Worm (Caenorhabditis elegans) whole organism, mixed stage, embryonic: Measurements from ENCODE around the gene smu-2.
"Not testable (repeated sequence)": the region's sequence is repeated elsewhere in the genome, so short reads cannot be mapped to it uniquely, and the experiment has no call there.

Experiments used
- M03D4.4 ChIP-seq: sonication (generic microtip); optimal IDR thresholded peaks from 2 replicates; lab custom pipeline; 2017; ENCODE audit warnings: mild to moderate bottlenecking, missing genetic modification characterization, missing compliant biosample characterization
- bed-3 ChIP-seq: fragments of 200-800 bp; sonication (Bioruptor generic); optimal IDR thresholded peaks from 3 replicates; lab custom pipeline; 2018; ENCODE audit warnings: mild to moderate bottlenecking, missing genetic modification characterization, moderate library complexity, missing compliant biosample characterization
- blmp-1 ChIP-seq: fragments of 150-350 bp; optimal IDR thresholded peaks from 2 replicates; lab custom pipeline; 2014; ENCODE audit warnings: missing biosample characterization, missing genetic modification characterization
- ceh-43 ChIP-seq: fragments of 200-800 bp; sonication (Bioruptor generic); optimal IDR thresholded peaks from 2 replicates; lab custom pipeline; 2018; ENCODE audit warnings: mild to moderate bottlenecking, missing genetic modification characterization, moderate library complexity, missing compliant biosample characterization
- ces-1 ChIP-seq: fragments of 150-350 bp; optimal IDR thresholded peaks from 2 replicates; lab custom pipeline; 2014; ENCODE audit warnings: missing biosample characterization, missing genetic modification reagents, missing genetic modification characterization
- cnd-1 ChIP-seq: fragments of 200-800 bp; sonication (Bioruptor generic); optimal IDR thresholded peaks from 2 replicates; lab custom pipeline; 2018; ENCODE audit warnings: mild to moderate bottlenecking, missing genetic modification characterization, missing compliant biosample characterization
- drap-1 ChIP-seq: fragments of 200-800 bp; sonication (Bioruptor generic); optimal IDR thresholded peaks from 3 replicates; lab custom pipeline; 2018; ENCODE audit warnings: mild to moderate bottlenecking, missing genetic modification characterization, missing compliant biosample characterization
- elt-1 ChIP-seq: sonication (generic microtip); optimal IDR thresholded peaks from 2 replicates; lab custom pipeline; 2017; ENCODE audit warnings: missing genetic modification characterization, mild to moderate bottlenecking, missing compliant biosample characterization, antibody characterized with exemption, moderate library complexity, borderline replicate concordance; ENCODE audit not compliant: insufficient read depth
- elt-3 ChIP-seq: fragments of 150-350 bp; optimal IDR thresholded peaks from 2 replicates; lab custom pipeline; 2014; ENCODE audit warnings: missing biosample characterization, missing genetic modification characterization
- flh-1 ChIP-seq: fragments of 200-800 bp; sonication (Bioruptor generic); optimal IDR thresholded peaks from 2 replicates; lab custom pipeline; 2018; ENCODE audit warnings: mild to moderate bottlenecking, missing genetic modification characterization, moderate library complexity, missing compliant biosample characterization
- ham-2 ChIP-seq: fragments of 200-800 bp; sonication (Bioruptor generic); optimal IDR thresholded peaks from 2 replicates; lab custom pipeline; 2018; ENCODE audit warnings: mild to moderate bottlenecking, missing genetic modification characterization, missing compliant biosample characterization
- lin-13 ChIP-seq: fragments of 150-350 bp; optimal IDR thresholded peaks from 2 replicates; lab custom pipeline; 2014; ENCODE audit warnings: missing biosample characterization, missing genetic modification characterization
- lin-32 ChIP-seq: fragments of 200-800 bp; sonication (Bioruptor generic); optimal IDR thresholded peaks from 2 replicates; lab custom pipeline; 2018; ENCODE audit warnings: mild to moderate bottlenecking, missing genetic modification characterization, missing compliant biosample characterization
- lsy-2 ChIP-seq: fragments of 150-350 bp; optimal IDR thresholded peaks from 2 replicates; lab custom pipeline; 2014; ENCODE audit warnings: missing biosample characterization, missing genetic modification characterization
- mab-5 ChIP-seq: fragments of 150-350 bp; optimal IDR thresholded peaks from 2 replicates; lab custom pipeline; 2014; ENCODE audit warnings: missing biosample characterization, missing genetic modification characterization
- mep-1 ChIP-seq: fragments of 150-350 bp; optimal IDR thresholded peaks from 2 replicates; lab custom pipeline; 2017; ENCODE audit warnings: missing biosample characterization, missing genetic modification reagents, missing genetic modification characterization, inconsistent platforms
- mls-2 ChIP-seq: sonication (generic microtip); optimal IDR thresholded peaks from 2 replicates; lab custom pipeline; 2016; ENCODE audit warnings: mild to moderate bottlenecking, missing genetic modification characterization, moderate library complexity, missing compliant biosample characterization
- nhr-12 ChIP-seq: fragments of 150-350 bp; optimal IDR thresholded peaks from 2 replicates; lab custom pipeline; 2014; ENCODE audit warnings: missing biosample characterization, missing genetic modification characterization
- nhr-2 ChIP-seq: fragments of 150-350 bp; optimal IDR thresholded peaks from 2 replicates; lab custom pipeline; 2014; ENCODE audit warnings: missing biosample characterization, missing genetic modification characterization
- nhr-28 ChIP-seq: fragments of 150-350 bp; optimal IDR thresholded peaks from 2 replicates; lab custom pipeline; 2014; ENCODE audit warnings: missing biosample characterization, missing genetic modification characterization
- nhr-76 ChIP-seq: sonication (generic microtip); optimal IDR thresholded peaks from 2 replicates; lab custom pipeline; 2017; ENCODE audit warnings: missing biosample characterization, missing genetic modification characterization
- pha-4 ChIP-seq: fragments of 150-350 bp; optimal IDR thresholded peaks from 2 replicates; lab custom pipeline; 2018; ENCODE audit warnings: missing biosample characterization, missing genetic modification reagents, missing genetic modification characterization
- sem-2 ChIP-seq: fragments of 200-800 bp; sonication (Bioruptor generic); optimal IDR thresholded peaks from 2 replicates; lab custom pipeline; 2018; ENCODE audit warnings: mild to moderate bottlenecking, missing genetic modification characterization, missing compliant biosample characterization
- snpc-4 ChIP-seq: fragments of 150-350 bp; optimal IDR thresholded peaks from 2 replicates; lab custom pipeline; 2014; ENCODE audit warnings: missing biosample characterization, missing genetic modification characterization
- sptf-1 ChIP-seq: sonication (generic microtip); optimal IDR thresholded peaks from 2 replicates; lab custom pipeline; 2017; ENCODE audit warnings: mild to moderate bottlenecking, missing genetic modification characterization, moderate library complexity, missing compliant biosample characterization
- tbx-8 ChIP-seq: fragments of 200-800 bp; sonication (Bioruptor generic); optimal IDR thresholded peaks from 2 replicates; lab custom pipeline; 2018; ENCODE audit warnings: mild to moderate bottlenecking, missing genetic modification characterization, moderate library complexity, missing compliant biosample characterization
- unc-120 ChIP-seq: sonication (generic microtip); optimal IDR thresholded peaks from 2 replicates; lab custom pipeline; 2017; ENCODE audit warnings: missing genetic modification characterization, missing compliant biosample characterization; ENCODE audit not compliant: poor library complexity, severe bottlenecking
- unc-39 ChIP-seq: fragments of 150-350 bp; optimal IDR thresholded peaks from 2 replicates; lab custom pipeline; 2014; ENCODE audit warnings: missing biosample characterization, missing genetic modification characterization
- unc-62 ChIP-seq: fragments of 150-350 bp; optimal IDR thresholded peaks from 2 replicates; lab custom pipeline; 2014; ENCODE audit warnings: missing biosample characterization, missing genetic modification reagents, missing genetic modification characterization
- zip-8 ChIP-seq: fragments of 150-350 bp; optimal IDR thresholded peaks from 2 replicates; lab custom pipeline; 2014; ENCODE audit warnings: missing biosample characterization, missing genetic modification characterization
- ztf-11 ChIP-seq: fragments of 150-350 bp; optimal IDR thresholded peaks from 2 replicates; lab custom pipeline; 2014; ENCODE audit warnings: missing biosample characterization, missing genetic modification characterization

smu-2 gene

DNA sequence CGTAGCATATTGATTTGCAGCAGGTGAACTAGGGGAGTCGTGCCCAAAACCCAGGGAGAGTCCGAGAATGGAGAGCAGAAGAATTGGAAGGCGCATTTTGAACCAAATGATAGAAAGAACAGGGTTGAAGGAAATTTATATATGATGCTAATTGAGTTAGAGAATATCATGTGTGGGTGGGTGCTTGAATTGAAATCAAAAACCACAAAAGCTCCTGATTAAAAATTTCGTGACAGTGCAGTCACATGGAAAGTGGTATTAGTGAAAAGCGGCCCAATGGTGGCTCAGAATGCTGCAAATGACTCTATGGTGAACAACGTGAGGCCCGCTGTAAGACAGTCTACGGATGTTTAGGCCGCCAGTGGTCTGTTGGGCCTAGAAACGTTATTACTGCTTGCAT lies 20.6 kb upstream of the smu-2 start, which contains the start of gene C16C8.8:
TSS of gene C16C8.8 (minus strand) at position 101 of the 400 bp plus-strand sequence.
- TF ChIP-seq zip-8 (tag; lab: Kevin White, UChicago): no peak
- no peak for TF ChIP-seq nhr-76 (tag; lab: Kevin White, UChicago)
- TF ChIP-seq unc-62: no peak
- no peak for TF ChIP-seq lsy-2 (tag; lab: Kevin White, UChicago)
- no peak for TF ChIP-seq sptf-1 (tag; lab: Kevin White, UChicago)
- no peak for TF ChIP-seq mep-1 (tag; lab: Kevin White, UChicago)
- TF ChIP-seq mab-5 (tag; lab: Kevin White, UChicago): no peak
- no peak for TF ChIP-seq ces-1 (GFP tag; lab: Kevin White, UChicago)
- TF ChIP-seq blmp-1: no peak
- TF ChIP-seq unc-120: no peak
- TF ChIP-seq M03D4.4: no peak
- no peak for TF ChIP-seq pha-4 (tag; lab: Kevin White, UChicago)
- TF ChIP-seq unc-39 (tag; lab: Kevin White, UChicago): no peak

ce11 chrII:3463097-3463496 lies 19.1 kb upstream of the smu-2 start, which contains the start of gene C16C8.9:
C16C8.9 (minus strand) TSS chrII:3463197.
- no peak for TF ChIP-seq bed-3 (GFP tag; lab: Kevin White, UChicago)
- TF ChIP-seq nhr-28 (tag; lab: Kevin White, UChicago): no peak
- TF ChIP-seq lin-32 (GFP tag; lab: Kevin White, UChicago): no peak
- TF ChIP-seq nhr-2 (tag; lab: Kevin White, UChicago): no peak
- TF ChIP-seq snpc-4 (tag; lab: Kevin White, UChicago): no peak
- no peak for TF ChIP-seq zip-8 (tag; lab: Kevin White, UChicago)
- TF ChIP-seq tbx-8 (GFP tag; lab: Kevin White, UChicago): no peak
- TF ChIP-seq ceh-43 (GFP tag; lab: Kevin White, UChicago): no peak
- no peak for TF ChIP-seq drap-1 (GFP tag; lab: Kevin White, UChicago)
- TF ChIP-seq flh-1 (GFP tag; lab: Kevin White, UChicago): no peak

DNA sequence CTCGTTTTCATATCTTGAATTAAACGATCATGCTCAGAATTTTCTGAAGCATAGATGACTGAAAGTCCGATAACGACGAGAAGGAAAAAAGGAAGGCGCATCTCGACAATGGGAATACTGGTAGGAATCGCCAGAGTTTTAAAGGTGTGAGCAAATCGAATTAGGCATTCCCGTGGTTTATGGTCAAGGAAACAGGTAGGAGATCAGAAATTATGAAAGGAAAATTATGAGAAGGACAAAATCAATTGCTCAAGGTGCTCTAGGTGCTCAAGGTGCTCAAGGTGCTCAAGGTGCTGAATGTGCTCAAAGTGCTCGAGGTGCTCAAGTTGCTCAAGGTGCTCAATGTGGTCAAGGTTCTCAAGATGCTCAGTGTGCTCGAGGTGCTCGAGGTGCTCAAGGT lies 17.6 kb upstream of the smu-2 start, which contains the start of gene C16C8.10:
TSS of gene C16C8.10 (minus strand) at position 101 of the 400 bp plus-strand sequence.
- TF ChIP-seq mep-1 (tag; lab: Kevin White, UChicago); ham-2 (GFP tag; lab: Kevin White, UChicago); elt-1 (tag; lab: Kevin White, UChicago): not testable (repeated sequence)

DNA sequence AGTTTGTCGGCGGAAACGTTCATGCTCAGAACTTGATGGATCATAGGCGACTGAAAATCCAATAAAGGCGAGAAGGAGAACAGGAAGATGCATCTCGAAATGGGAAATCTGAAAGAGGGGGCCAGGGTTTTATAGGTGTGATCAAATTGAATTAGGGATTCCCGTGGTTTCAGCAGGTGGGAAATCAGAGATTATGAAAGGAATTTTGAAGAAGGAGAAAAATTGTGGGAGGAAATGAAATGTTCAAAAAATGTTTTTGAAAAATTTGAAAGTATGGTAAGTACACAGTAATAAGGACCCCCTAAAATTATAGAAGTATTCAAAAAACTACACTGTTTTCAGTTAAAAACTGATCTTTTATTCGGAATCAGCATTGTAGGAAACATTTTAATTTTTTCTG lies 11.7 kb upstream of the smu-2 start, which contains the start of gene Y49F6B.20:
TSS of gene Y49F6B.20 (minus strand) at position 101 of the 400 bp plus-strand sequence.
- no peak for TF ChIP-seq elt-3 (tag; lab: Kevin White, UChicago)
- TF ChIP-seq nhr-12 (tag; lab: Kevin White, UChicago): no peak
- TF ChIP-seq lsy-2 (tag; lab: Kevin White, UChicago): no peak
- no peak for TF ChIP-seq sem-2 (GFP tag; lab: Kevin White, UChicago)
- no peak for TF ChIP-seq ztf-11
- TF ChIP-seq bed-3 (GFP tag; lab: Kevin White, UChicago): no peak
- TF ChIP-seq drap-1 (GFP tag; lab: Kevin White, UChicago): no peak
- TF ChIP-seq elt-1 (tag; lab: Kevin White, UChicago): no peak
- no peak for TF ChIP-seq ceh-43 (GFP tag; lab: Kevin White, UChicago)
- TF ChIP-seq cnd-1 (tag; lab: Kevin White, UChicago): no peak
- TF ChIP-seq lin-13 (tag; lab: Kevin White, UChicago): no peak

- no peak for TF ChIP-seq lsy-2 (tag; lab: Kevin White, UChicago)
- TF ChIP-seq snpc-4 (tag; lab: Kevin White, UChicago): no peak
- TF ChIP-seq nhr-76 (tag; lab: Kevin White, UChicago): no peak
- no peak for TF ChIP-seq ztf-11
- no peak for TF ChIP-seq blmp-1
- TF ChIP-seq tbx-8 (GFP tag; lab: Kevin White, UChicago): no peak
- no peak for TF ChIP-seq M03D4.4
- TF ChIP-seq drap-1 (GFP tag; lab: Kevin White, UChicago): no peak
- no peak for TF ChIP-seq unc-62
- no peak for TF ChIP-seq mls-2 (tag; lab: Kevin White, UChicago)
- no peak for TF ChIP-seq mab-5 (tag; lab: Kevin White, UChicago)
- TF ChIP-seq nhr-2 (tag; lab: Kevin White, UChicago): no peak
- no peak for TF ChIP-seq lin-32 (GFP tag; lab: Kevin White, UChicago)
- TF ChIP-seq ham-2 (GFP tag; lab: Kevin White, UChicago): no peak
- no peak for TF ChIP-seq ceh-43 (GFP tag; lab: Kevin White, UChicago)
- no peak for TF ChIP-seq elt-3 (tag; lab: Kevin White, UChicago)
These were observed 10.6 kb upstream of the smu-2 start, which contains the start of gene Y49F6B.13 for ce11 chrII:3471603-3472002. Y49F6B.13 (minus strand) TSS chrII:3471703.
